Worm (Caenorhabditis elegans) whole organism, L4/young adult: Measurements from ENCODE around the gene F02D10.3.

Source experiments
- W03F9.2 ChIP-seq: fragments of 150-350 bp; optimal IDR thresholded peaks from 2 replicates; lab custom pipeline; 2014; ENCODE audit warnings: missing biosample characterization, missing genetic modification characterization
- dao-5 ChIP-seq: sonication (generic microtip); optimal IDR thresholded peaks from 2 replicates; lab custom pipeline; 2016; ENCODE audit warnings: missing genotype, missing genetic modification characterization, moderate library complexity, missing compliant biosample characterization

DNA sequence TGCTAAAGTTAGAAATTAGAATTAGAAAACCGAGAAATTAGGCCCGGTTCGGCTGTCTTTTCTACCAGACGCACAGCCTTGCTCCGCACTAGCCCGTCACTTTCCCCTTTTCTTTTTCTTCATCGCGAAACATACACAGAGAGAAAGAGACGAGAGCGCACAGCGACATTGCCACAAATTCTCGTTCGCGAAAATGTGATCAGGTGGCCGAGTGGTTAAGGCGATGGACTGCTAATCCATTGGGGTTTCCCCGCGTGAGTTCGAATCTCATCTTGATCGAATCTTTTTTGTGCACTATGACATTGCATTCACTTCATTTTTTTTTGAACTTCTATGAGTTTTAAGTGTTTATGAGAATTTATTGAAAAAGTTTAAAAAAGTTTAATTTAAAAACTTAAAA, 20.0 kb downstream of the F02D10.3 start:
- TF ChIP-seq W03F9.2 (tag; lab: Kevin White, UChicago) (peak; percentile 49), dao-5 (tag; lab: Kevin White, UChicago) (no peak)
